Worm (Caenorhabditis elegans) whole organism, L1 larva: ENCODE results near the gene pept-1.

ENCODE experiments used
- C16A3.4 ChIP-seq: fragments of 150-350 bp; optimal IDR thresholded peaks from 2 replicates; lab custom pipeline; 2014; ENCODE audit warnings: missing biosample characterization, missing genetic modification characterization
- C34B4.2 ChIP-seq: sonication (generic microtip); optimal IDR thresholded peaks from 2 replicates; lab custom pipeline; 2017; ENCODE audit warnings: mild to moderate bottlenecking, missing genetic modification characterization, missing compliant biosample characterization
- aly-2 ChIP-seq: fragments of 150-350 bp; optimal IDR thresholded peaks from 2 replicates; lab custom pipeline; 2014; ENCODE audit warnings: missing biosample characterization, missing genetic modification characterization
- ceh-8 ChIP-seq: fragments of 200-800 bp; sonication (Bioruptor generic); optimal IDR thresholded peaks from 2 replicates; lab custom pipeline; 2018; ENCODE audit warnings: mild to moderate bottlenecking, missing genetic modification characterization, moderate library complexity, missing compliant biosample characterization
- ceh-90 ChIP-seq: sonication (generic microtip); optimal IDR thresholded peaks from 2 replicates; lab custom pipeline; 2016; ENCODE audit warnings: missing genetic modification characterization, missing compliant biosample characterization
- dpl-1 ChIP-seq, 3 experiments: fragments of 150-350 bp in 2 of 3; sonication (generic microtip) in 1 of 3; optimal IDR thresholded peaks; 2 replicates each; lab custom pipeline; 2014 to 2017; ENCODE audit warnings: missing biosample characterization in 3 of 3, missing genetic modification characterization in 3 of 3, missing genetic modification reagents in 3 of 3
- dsc-1 ChIP-seq: sonication (generic microtip); optimal IDR thresholded peaks from 2 replicates; lab custom pipeline; 2016; ENCODE audit warnings: mild to moderate bottlenecking, missing genetic modification characterization, missing compliant biosample characterization
- efl-1 ChIP-seq, 4 experiments: fragments of 150-350 bp; optimal IDR thresholded peaks in 3 of 4; peaks in 1 of 4; 1 replicate in 1 of 4; 2 replicates in 3 of 4; lab custom pipeline; 2014; ENCODE audit warnings: missing biosample characterization in 2 of 4, missing genetic modification characterization in 2 of 4, missing genetic modification reagents in 2 of 4
- egl-13 ChIP-seq: sonication (generic microtip); optimal IDR thresholded peaks from 2 replicates; lab custom pipeline; 2016; ENCODE audit warnings: missing genotype, missing genetic modification reagents, missing genetic modification characterization, missing compliant biosample characterization
- egl-27 ChIP-seq, 2 experiments: fragments of 150-350 bp in 1 of 2; sonication (generic microtip); optimal IDR thresholded peaks; 3 replicates each; lab custom pipeline; 2017 to 2018; ENCODE audit warnings: missing biosample characterization in 2 of 2, missing genetic modification characterization in 2 of 2, missing genetic modification reagents in 2 of 2
- elt-2 ChIP-seq: sonication (generic microtip); optimal IDR thresholded peaks from 2 replicates; lab custom pipeline; 2016; ENCODE audit warnings: missing genetic modification characterization, mild to moderate bottlenecking, inconsistent platforms, missing compliant biosample characterization, missing genetic modification reagents
- elt-3 ChIP-seq, 6 experiments: fragments of 150-350 bp in 1 of 6; sonication (generic microtip); optimal IDR thresholded peaks; 2 replicates each; lab custom pipeline; 2017 to 2018; ENCODE audit warnings: missing biosample characterization in 6 of 6, missing genetic modification characterization in 6 of 6, inconsistent platforms in 1 of 6
- fkh-4 ChIP-seq: sonication (generic microtip); optimal IDR thresholded peaks from 2 replicates; lab custom pipeline; 2016; ENCODE audit warnings: missing compliant biosample characterization, missing genetic modification characterization, borderline replicate concordance
- fkh-8 ChIP-seq: sonication (generic microtip); optimal IDR thresholded peaks from 2 replicates; lab custom pipeline; 2016; ENCODE audit warnings: mild to moderate bottlenecking, missing genetic modification characterization, missing compliant biosample characterization
- hlh-17 ChIP-seq: fragments of 200-800 bp; sonication (Bioruptor generic); optimal IDR thresholded peaks from 2 replicates; lab custom pipeline; 2018; ENCODE audit warnings: missing genetic modification characterization, mild to moderate bottlenecking, missing compliant biosample characterization, moderate library complexity, borderline replicate concordance
- isw-1 ChIP-seq: fragments of 200-800 bp; sonication (Bioruptor generic); IDR thresholded peaks from 2 replicates; pipeline ENCODE4 v1.3.6; 2022; ENCODE audit warnings: missing genetic modification characterization, missing compliant biosample characterization
- lin-15B ChIP-seq: fragments of 150-350 bp; sonication (generic microtip); optimal IDR thresholded peaks from 3 replicates; lab custom pipeline; 2014; ENCODE audit warnings: missing biosample characterization, missing genetic modification characterization
- lir-3 ChIP-seq: sonication (generic microtip); optimal IDR thresholded peaks from 2 replicates; lab custom pipeline; 2016; ENCODE audit warnings: mild to moderate bottlenecking, missing genetic modification characterization, moderate library complexity, missing compliant biosample characterization; ENCODE audit not compliant: poor library complexity
- nhr-11 ChIP-seq: fragments of 150-350 bp; optimal IDR thresholded peaks from 2 replicates; lab custom pipeline; 2014; ENCODE audit warnings: missing biosample characterization, missing genetic modification characterization
- nhr-19 ChIP-seq: fragments of 200-800 bp; sonication (Bioruptor generic); conservative IDR thresholded peaks from 2 replicates; pipeline ENCODE4 v1.3.6; 2022; ENCODE audit warnings: missing genetic modification characterization, missing compliant biosample characterization
- nhr-237 ChIP-seq: fragments of 150-350 bp; optimal IDR thresholded peaks from 2 replicates; lab custom pipeline; 2014; ENCODE audit warnings: missing biosample characterization, missing genetic modification characterization
- nhr-28 ChIP-seq: fragments of 150-350 bp; optimal IDR thresholded peaks from 2 replicates; lab custom pipeline; 2014; ENCODE audit warnings: missing biosample characterization, missing genetic modification characterization
- nhr-47 ChIP-seq: sonication (generic microtip); optimal IDR thresholded peaks from 2 replicates; lab custom pipeline; 2016; ENCODE audit warnings: mild to moderate bottlenecking, missing genetic modification characterization, moderate library complexity, missing compliant biosample characterization
- nhr-71 ChIP-seq: sonication (generic microtip); optimal IDR thresholded peaks from 2 replicates; lab custom pipeline; 2016; ENCODE audit warnings: mild to moderate bottlenecking, missing genetic modification characterization, moderate library complexity, missing compliant biosample characterization
- nhr-77 ChIP-seq: fragments of 150-350 bp; optimal IDR thresholded peaks from 2 replicates; lab custom pipeline; 2014; ENCODE audit warnings: missing biosample characterization, missing genetic modification characterization
- sox-4 ChIP-seq: sonication (generic microtip); optimal IDR thresholded peaks from 2 replicates; lab custom pipeline; 2016; ENCODE audit warnings: missing genetic modification characterization, missing compliant biosample characterization
- sptf-1 ChIP-seq: fragments of 150-350 bp; optimal IDR thresholded peaks from 2 replicates; lab custom pipeline; 2014; ENCODE audit warnings: missing biosample characterization, missing genetic modification characterization
- tbx-2 ChIP-seq: sonication (generic microtip); optimal IDR thresholded peaks from 2 replicates; lab custom pipeline; 2016; ENCODE audit warnings: missing genetic modification characterization, missing compliant biosample characterization
- tlp-1 ChIP-seq: fragments of 150-350 bp; optimal IDR thresholded peaks from 2 replicates; lab custom pipeline; 2014; ENCODE audit warnings: missing biosample characterization, missing genetic modification characterization
- unc-130 ChIP-seq: fragments of 150-350 bp; optimal IDR thresholded peaks from 2 replicates; lab custom pipeline; 2017; ENCODE audit warnings: missing biosample characterization, missing genetic modification characterization, inconsistent platforms
- unc-30 ChIP-seq: sonication (generic microtip); optimal IDR thresholded peaks from 2 replicates; lab custom pipeline; 2017; ENCODE audit warnings: missing biosample characterization, missing genetic modification characterization
- unc-86 ChIP-seq: sonication (generic microtip); optimal IDR thresholded peaks from 2 replicates; lab custom pipeline; 2016; ENCODE audit warnings: missing genetic modification characterization, missing compliant biosample characterization
- vab-15 ChIP-seq: sonication (generic microtip); optimal IDR thresholded peaks from 2 replicates; lab custom pipeline; 2017; ENCODE audit warnings: missing genotype, mild to moderate bottlenecking, missing genetic modification characterization, missing compliant biosample characterization

pept-1 gene

ce11 chrX:6468499-6468898 is 11.8 kb downstream of the pept-1 start, which contains the start of gene C15B12.9:
TSS of gene C15B12.9 (plus strand) at chrX:6468799.
- TF ChIP-seq vab-15 (tag; lab: Kevin White, UChicago) (no peak), sox-4 (no peak), unc-30 (no peak), nhr-71 (tag; lab: Kevin White, UChicago) (no peak), nhr-47 (no peak), nhr-28 (tag; lab: Kevin White, UChicago) (no peak)

ce11 chrX:6473698-6474314 is 17.1 kb downstream of the pept-1 start, which contains the start of the genes C15B12.4 and C15B12.8:
TSS of gene C15B12.4 (minus strand) at chrX:6473748.
TSS of gene C15B12.8 (plus strand) at chrX:6474264.
- peak; percentile 39 for TF ChIP-seq dsc-1
- TF ChIP-seq efl-1 (optimal IDR thresholded peaks at IDR 0.05; lab: Kevin White, UChicago): no peak
- TF ChIP-seq efl-1 (GFP tag; optimal IDR thresholded peaks at IDR 0.05 in 1 of 2; lab: Kevin White, UChicago): peak in 1 of 2 experiments; percentile 12
- TF ChIP-seq fkh-8 (tag; lab: Kevin White, UChicago): no peak
- no peak for TF ChIP-seq egl-13
- TF ChIP-seq aly-2 (tag; lab: Kevin White, UChicago): no peak
- TF ChIP-seq hlh-17 (GFP tag; lab: Kevin White, UChicago): no peak

- peak; percentile 82 for TF ChIP-seq elt-2 (tag; lab: Kevin White, UChicago)
- TF ChIP-seq nhr-77: no peak
- TF ChIP-seq elt-3 (tag; optimal IDR thresholded peaks at IDR 0.05; lab: Kevin White, UChicago): peak in 1 of 6 experiments; percentile 9
Measured at ce11 chrX:6476540-6476939, 19.9 kb downstream of the pept-1 start, which contains the start of gene C15B12.1. TSS of gene C15B12.1 (plus strand) at chrX:6476810.

- no peak for TF ChIP-seq lin-15B (tag; lab: Kevin White, UChicago)
- TF ChIP-seq efl-1 (optimal IDR thresholded peaks at IDR 0.05; lab: Kevin White, UChicago): no peak
- peak in 1 of 2 experiments; percentile 61 for TF ChIP-seq efl-1 (GFP tag; optimal IDR thresholded peaks at IDR 0.05 in 1 of 2; lab: Kevin White, UChicago)
Measured at ce11 chrX:6484780-6485179, 28.1 kb downstream of the pept-1 start, which contains the start of gene gar-1. TSS of gene gar-1 (minus strand) at chrX:6484880.

ce11 chrX:6499736-6500135 is 43.1 kb downstream of the pept-1 start, which contains the start of gene actl-1:
TSS of gene actl-1 (minus strand) at chrX:6499836.
- no peak for TF ChIP-seq lir-3 (tag; lab: Kevin White, UChicago)
- no peak for TF ChIP-seq nhr-11 (tag; lab: Kevin White, UChicago)
- TF ChIP-seq tlp-1 (tag; lab: Kevin White, UChicago): no peak
- TF ChIP-seq dpl-1 (GFP tag; optimal IDR thresholded peaks at IDR 0.05; lab: Kevin White, UChicago): no peak
- no peak for TF ChIP-seq unc-130 (tag; lab: Kevin White, UChicago)
- no peak for TF ChIP-seq elt-3 (tag; optimal IDR thresholded peaks at IDR 0.05; lab: Kevin White, UChicago)
- no peak for TF ChIP-seq egl-27 (tag; optimal IDR thresholded peaks at IDR 0.05; lab: Kevin White, UChicago)
- no peak for TF ChIP-seq ceh-8 (GFP tag; lab: Kevin White, UChicago)
- no peak for TF ChIP-seq aly-2 (tag; lab: Kevin White, UChicago)
- TF ChIP-seq fkh-4 (tag; lab: Kevin White, UChicago): no peak
- TF ChIP-seq C34B4.2 (tag; lab: Kevin White, UChicago): no peak
- TF ChIP-seq isw-1 (GFP tag; lab: Robert Waterston, UW): no peak
- TF ChIP-seq ceh-90 (tag; lab: Kevin White, UChicago): no peak
- TF ChIP-seq sptf-1 (tag; lab: Kevin White, UChicago): no peak
- TF ChIP-seq, all 84 proteins: peak for 0

- TF ChIP-seq tbx-2: no peak
- peak; percentile 22 for TF ChIP-seq elt-2 (tag; lab: Kevin White, UChicago)
- TF ChIP-seq nhr-237: no peak
- TF ChIP-seq nhr-19 (GFP tag; lab: Robert Waterston, UW): no peak
- TF ChIP-seq C16A3.4 (tag; lab: Kevin White, UChicago): no peak
- TF ChIP-seq unc-86 (tag; lab: Kevin White, UChicago): no peak
- no peak for TF ChIP-seq isw-1 (GFP tag; lab: Robert Waterston, UW)
Measured at ce11 chrX:6503148-6503547, 46.5 kb downstream of the pept-1 start.
